Fruit fly (Drosophila melanogaster) whole organism, embryonic: ENCODE results near the gene CG7728.

Experiments
- Abd-B ChIP-seq: fragments of 200-800 bp; sonication (Bioruptor generic); optimal IDR thresholded peaks from 2 replicates; lab custom pipeline; 2018; ENCODE audit warnings: missing biosample characterization, mild to moderate bottlenecking, missing genetic modification characterization, moderate library complexity
- Aef1 ChIP-seq: fragments of 200-800 bp; sonication (Bioruptor generic); IDR thresholded peaks from 3 replicates; pipeline ENCODE4 v1.3.6; 2022; ENCODE audit warnings: missing biosample characterization, missing genetic modification characterization
- Antp ChIP-seq: fragments of 200-800 bp; sonication (Bioruptor generic); optimal IDR thresholded peaks from 3 replicates; lab custom pipeline; 2016; ENCODE audit warnings: missing biosample characterization, missing genetic modification characterization
- Asciz ChIP-seq: fragments of 200-800 bp; sonication (Bioruptor generic); optimal IDR thresholded peaks from 2 replicates; lab custom pipeline; 2017; ENCODE audit warnings: missing biosample characterization, mild to moderate bottlenecking, missing genetic modification characterization, missing genetic modification reagents
- Atf6 ChIP-seq: fragments of 200-800 bp; sonication (Bioruptor generic); IDR thresholded peaks from 2 replicates; pipeline ENCODE4 v1.3.6; 2022; ENCODE audit warnings: missing biosample characterization, missing genetic modification characterization
- B-H1 ChIP-seq: fragments of 200-800 bp; sonication (Bioruptor generic); IDR thresholded peaks from 3 replicates; pipeline ENCODE4 v1.3.6; 2022; ENCODE audit warnings: missing biosample characterization, missing genetic modification characterization
- CG10147 ChIP-seq: fragments of 200-800 bp; sonication (Bioruptor generic); optimal IDR thresholded peaks from 2 replicates; lab custom pipeline; 2019; ENCODE audit warnings: missing biosample characterization, mild to moderate bottlenecking, missing genetic modification characterization, moderate library complexity
- CG10431 ChIP-seq: fragments of 200-800 bp; sonication (Bioruptor generic); optimal IDR thresholded peaks from 3 replicates; lab custom pipeline; 2018; ENCODE audit warnings: missing biosample characterization, mild to moderate bottlenecking, missing genetic modification characterization
- CG11398 ChIP-seq: fragments of 200-800 bp; sonication (Bioruptor generic); optimal IDR thresholded peaks from 2 replicates; lab custom pipeline; 2016; ENCODE audit warnings: missing biosample characterization, missing genetic modification characterization
- CG1233 ChIP-seq: fragments of 200-800 bp; sonication (Bioruptor generic); optimal IDR thresholded peaks from 4 replicates; lab custom pipeline; 2018; ENCODE audit warnings: missing biosample characterization, mild to moderate bottlenecking, missing genetic modification characterization
- CG12942 ChIP-seq: fragments of 200-800 bp; sonication (Bioruptor generic); optimal IDR thresholded peaks from 3 replicates; lab custom pipeline; 2016; ENCODE audit warnings: missing biosample characterization, missing genetic modification characterization
- CG13424 ChIP-seq: fragments of 200-800 bp; sonication (Bioruptor generic); optimal IDR thresholded peaks from 2 replicates; lab custom pipeline; 2019; ENCODE audit warnings: missing biosample characterization, mild to moderate bottlenecking, missing genetic modification characterization, moderate library complexity
- CG15601 ChIP-seq: fragments of 200-800 bp; sonication (Bioruptor generic); optimal IDR thresholded peaks from 3 replicates; lab custom pipeline; 2019; ENCODE audit warnings: missing biosample characterization, mild to moderate bottlenecking, missing genetic modification characterization, moderate library complexity
- CG17186 ChIP-seq: fragments of 200-800 bp; sonication (Bioruptor generic); optimal IDR thresholded peaks from 3 replicates; lab custom pipeline; 2017; ENCODE audit warnings: missing biosample characterization, missing genetic modification reagents, missing genetic modification characterization
- CG17802 ChIP-seq: fragments of 200-800 bp; sonication (Bioruptor generic); optimal IDR thresholded peaks from 2 replicates; lab custom pipeline; 2018; ENCODE audit warnings: missing biosample characterization, mild to moderate bottlenecking, missing genetic modification characterization, moderate library complexity
- CG2129 ChIP-seq: fragments of 200-800 bp; sonication (Bioruptor generic); IDR thresholded peaks from 2 replicates; pipeline ENCODE4 v1.3.6; 2022; ENCODE audit warnings: missing biosample characterization, missing genetic modification characterization; ENCODE audit not compliant: partially characterized antibody
- CG2712 ChIP-seq: fragments of 200-800 bp; optimal IDR thresholded peaks from 3 replicates; lab custom pipeline; 2019; ENCODE audit warnings: missing biosample characterization, mild to moderate bottlenecking, missing genetic modification characterization, moderate library complexity
- CG34376 ChIP-seq: fragments of 200-800 bp; sonication (Bioruptor generic); optimal IDR thresholded peaks from 2 replicates; lab custom pipeline; 2018; ENCODE audit warnings: missing biosample characterization, mild to moderate bottlenecking, missing genetic modification characterization
- CG4707 ChIP-seq: fragments of 200-800 bp; sonication (Bioruptor generic); optimal IDR thresholded peaks from 2 replicates; lab custom pipeline; 2018; ENCODE audit warnings: missing biosample characterization, mild to moderate bottlenecking, missing genetic modification characterization, moderate library complexity
- CG4820 ChIP-seq: fragments of 200-800 bp; sonication (Bioruptor generic); optimal IDR thresholded peaks from 3 replicates; lab custom pipeline; 2016; ENCODE audit warnings: missing biosample characterization, missing genetic modification characterization
- CG7963 ChIP-seq: fragments of 200-800 bp; sonication (Bioruptor generic); IDR thresholded peaks from 3 replicates; pipeline ENCODE4 v1.3.6; 2022; ENCODE audit warnings: missing biosample characterization, missing genetic modification characterization; ENCODE audit not compliant: partially characterized antibody
- CG9876 ChIP-seq: fragments of 200-800 bp; sonication (Bioruptor generic); optimal IDR thresholded peaks from 2 replicates; lab custom pipeline; 2016; ENCODE audit warnings: missing biosample characterization, missing genetic modification characterization
- Dip2 ChIP-seq: fragments of 200-800 bp; sonication (Bioruptor generic); IDR thresholded peaks from 2 replicates; pipeline ENCODE4 v1.3.6; 2022; ENCODE audit warnings: missing biosample characterization, missing genetic modification characterization
- Doc3 ChIP-seq: fragments of 200-800 bp; sonication (Bioruptor generic); IDR thresholded peaks from 3 replicates; pipeline ENCODE4 v1.3.6; 2022; ENCODE audit warnings: missing biosample characterization, missing genetic modification characterization; ENCODE audit not compliant: partially characterized antibody
- Max ChIP-seq: fragments of 200-800 bp; sonication (Bioruptor generic); optimal IDR thresholded peaks from 2 replicates; lab custom pipeline; 2016; ENCODE audit warnings: missing biosample characterization, mild to moderate bottlenecking, missing genetic modification characterization
- Med ChIP-seq: fragments of 200-800 bp; sonication (Bioruptor generic); peaks from one replicate; lab custom pipeline; 2016; ENCODE audit warnings: missing biosample characterization, missing genetic modification characterization, mild to moderate bottlenecking, inconsistent platforms, moderate library complexity
- Nf-YB ChIP-seq: fragments of 200-800 bp; sonication (Bioruptor generic); optimal IDR thresholded peaks from 3 replicates; lab custom pipeline; 2019; ENCODE audit warnings: missing biosample characterization, mild to moderate bottlenecking, missing genetic modification characterization, moderate library complexity
- Oaz ChIP-seq: fragments of 200-800 bp; sonication (Bioruptor generic); IDR thresholded peaks from 2 replicates; pipeline ENCODE4 v1.3.6; 2022; ENCODE audit warnings: missing biosample characterization, missing genetic modification characterization
- PHDP ChIP-seq: fragments of 200-800 bp; sonication (Bioruptor generic); optimal IDR thresholded peaks from 3 replicates; lab custom pipeline; 2018; ENCODE audit warnings: missing biosample characterization, mild to moderate bottlenecking, missing genetic modification characterization, moderate library complexity
- Pdp1 ChIP-seq, 2 experiments: fragments of 200-800 bp; sonication (Bioruptor generic); optimal IDR thresholded peaks; 3 replicates each; lab custom pipeline; 2016; ENCODE audit warnings: missing biosample characterization in 2 of 2, missing genetic modification characterization in 2 of 2, mild to moderate bottlenecking in 1 of 2, moderate library complexity in 1 of 2
- Rfx ChIP-seq: fragments of 200-800 bp; sonication (Bioruptor generic); IDR thresholded peaks from 2 replicates; pipeline ENCODE4 v1.3.6; 2022; ENCODE audit warnings: missing biosample characterization, missing genetic modification characterization
- Xbp1 ChIP-seq: fragments of 200-800 bp; sonication (Bioruptor generic); optimal IDR thresholded peaks from 3 replicates; lab custom pipeline; 2016; ENCODE audit warnings: missing biosample characterization, mild to moderate bottlenecking, missing genetic modification characterization
- Xrp1 ChIP-seq: fragments of 200-800 bp; sonication (Bioruptor generic); IDR thresholded peaks from 2 replicates; pipeline ENCODE4 v1.3.6; 2022; ENCODE audit warnings: missing biosample characterization, missing genetic modification characterization
- abd-A ChIP-seq: fragments of 200-800 bp; sonication (Bioruptor generic); optimal IDR thresholded peaks from 3 replicates; lab custom pipeline; 2019; ENCODE audit warnings: missing biosample characterization, mild to moderate bottlenecking, missing genetic modification characterization, moderate library complexity
- al ChIP-seq: fragments of 200-800 bp; sonication (Bioruptor generic); IDR thresholded peaks from 2 replicates; pipeline ENCODE4 v1.3.6; 2022; ENCODE audit warnings: missing biosample characterization, missing genetic modification characterization
- ato ChIP-seq: fragments of 200-800 bp; sonication (Bioruptor generic); IDR thresholded peaks from 2 replicates; pipeline ENCODE4 v1.3.6; 2022; ENCODE audit warnings: missing biosample characterization, missing genetic modification characterization; ENCODE audit not compliant: partially characterized antibody
- bab2 ChIP-seq: fragments of 200-800 bp; sonication (Bioruptor generic); optimal IDR thresholded peaks from 2 replicates; lab custom pipeline; 2016; ENCODE audit warnings: missing biosample characterization, missing genetic modification characterization
- ci ChIP-seq: fragments of 200-800 bp; sonication (Bioruptor generic); IDR thresholded peaks from 3 replicates; pipeline ENCODE4 v1.3.6; 2022; ENCODE audit warnings: missing biosample characterization, missing genetic modification characterization
- crc ChIP-seq: fragments of 200-800 bp; sonication (Bioruptor generic); optimal IDR thresholded peaks from 2 replicates; lab custom pipeline; 2016; ENCODE audit warnings: missing biosample characterization, missing genetic modification characterization
- cwo ChIP-seq: fragments of 200-800 bp; sonication (Bioruptor generic); optimal IDR thresholded peaks from 3 replicates; lab custom pipeline; 2017; ENCODE audit warnings: missing biosample characterization, missing genetic modification characterization, mild to moderate bottlenecking, moderate library complexity, missing genetic modification reagents
- dmrt11E ChIP-seq: fragments of 200-800 bp; sonication (Bioruptor generic); optimal IDR thresholded peaks from 3 replicates; lab custom pipeline; 2018; ENCODE audit warnings: missing biosample characterization, mild to moderate bottlenecking, missing genetic modification characterization, moderate library complexity
- dpn ChIP-seq, 2 experiments: fragments of 200-800 bp; sonication (Bioruptor generic); optimal IDR thresholded peaks; 3 replicates each; lab custom pipeline; 2016; ENCODE audit warnings: missing biosample characterization in 2 of 2, missing genetic modification characterization in 2 of 2
- gcm ChIP-seq: fragments of 200-800 bp; sonication (Bioruptor generic); optimal IDR thresholded peaks from 2 replicates; lab custom pipeline; 2019; ENCODE audit warnings: missing biosample characterization, mild to moderate bottlenecking, missing genetic modification characterization, moderate library complexity
- gsb-n ChIP-seq: fragments of 200-800 bp; sonication (Bioruptor generic); optimal IDR thresholded peaks from 3 replicates; lab custom pipeline; 2018; ENCODE audit warnings: missing biosample characterization, mild to moderate bottlenecking, missing genetic modification characterization
- lmd ChIP-seq: fragments of 200-800 bp; sonication (Bioruptor generic); IDR thresholded peaks from 2 replicates; pipeline ENCODE4 v1.3.6; 2022; ENCODE audit warnings: missing biosample characterization, missing genetic modification characterization
- maf-S ChIP-seq: fragments of 200-800 bp; sonication (Bioruptor generic); optimal IDR thresholded peaks from 2 replicates; lab custom pipeline; 2016; ENCODE audit warnings: missing biosample characterization, missing genetic modification characterization
- peb ChIP-seq: fragments of 200-800 bp; sonication (Bioruptor generic); IDR thresholded peaks from 2 replicates; pipeline ENCODE4 v1.3.6; 2022; ENCODE audit warnings: missing biosample characterization, missing genetic modification characterization
- sna ChIP-seq: fragments of 200-800 bp; sonication (Bioruptor generic); IDR thresholded peaks from 2 replicates; pipeline ENCODE4 v1.3.6; 2022; ENCODE audit warnings: missing biosample characterization, missing genetic modification characterization; ENCODE audit not compliant: partially characterized antibody
- stwl ChIP-seq: fragments of 200-800 bp; sonication (Bioruptor generic); optimal IDR thresholded peaks from 3 replicates; lab custom pipeline; 2018; ENCODE audit warnings: missing biosample characterization, mild to moderate bottlenecking, missing genetic modification characterization, moderate library complexity
- sug ChIP-seq: fragments of 200-800 bp; optimal IDR thresholded peaks from 2 replicates; lab custom pipeline; 2019; ENCODE audit warnings: missing biosample characterization, mild to moderate bottlenecking, missing genetic modification characterization, moderate library complexity
- tap ChIP-seq: fragments of 200-800 bp; optimal IDR thresholded peaks from 3 replicates; lab custom pipeline; 2019; ENCODE audit warnings: missing biosample characterization, mild to moderate bottlenecking, missing genetic modification characterization, moderate library complexity
- ttk ChIP-seq: fragments of 200-800 bp; sonication (Bioruptor generic); IDR thresholded peaks from 2 replicates; pipeline ENCODE4 v2.1.2; 2022; ENCODE audit warnings: missing biosample characterization, missing genetic modification characterization

Gene CG7728

dm6 chr3L:17005415-17005796, 10.9 kb upstream of the CG7728 start:
- TF ChIP-seq CG7963 (no peak), CG9876 (GFP tag; lab: Kevin White, UChicago) (no peak), gsb-n (no peak), tap (tag; lab: Kevin White, UChicago) (no peak), sug (tag; lab: Kevin White, UChicago) (peak; percentile 11), Oaz (no peak), cwo (GFP tag; lab: Kevin White, UChicago) (no peak), CG11398 (GFP tag; lab: Kevin White, UChicago) (no peak), Xbp1 (GFP tag; lab: Kevin White, UChicago) (no peak), PHDP (tag; lab: Kevin White, UChicago) (no peak), Xrp1 (GFP tag; lab: Robert Waterston, UW) (no peak), Abd-B (GFP tag; lab: Kevin White, UChicago) (no peak), Pdp1 (GFP tag; optimal IDR thresholded peaks at IDR 0.05; lab: Kevin White, UChicago) (peak in 1 of 2 experiments; percentile 39), ato (no peak), Doc3 (no peak), dmrt11E (tag; lab: Kevin White, UChicago) (no peak), CG2129 (GFP tag; lab: Robert Waterston, UW) (no peak), ttk (GFP tag; lab: Robert Waterston, UW) (no peak), Dip2 (GFP tag; lab: Robert Waterston, UW) (no peak), maf-S (GFP tag; lab: Kevin White, UChicago) (no peak), CG12942 (no peak), stwl (tag; lab: Kevin White, UChicago) (peak; percentile 4), CG4707 (GFP tag; lab: Kevin White, UChicago) (no peak), Med (no peak), CG34376 (GFP tag; lab: Kevin White, UChicago) (peak; percentile 65), Asciz (no peak), al (GFP tag; lab: Robert Waterston, UW) (no peak), Max (no peak), CG17802 (tag; lab: Kevin White, UChicago) (no peak), Rfx (GFP tag; lab: Robert Waterston, UW) (0 out of 2 replicates have a peak, but pooled peaks have one; percentile 5), CG2712 (tag; lab: Kevin White, UChicago) (no peak), CG15601 (tag; lab: Kevin White, UChicago) (no peak)
- TF ChIP-seq, all 482 proteins: peak for 5

- TF ChIP-seq CG10147 (GFP tag; lab: Kevin White, UChicago) (no peak), sna (no peak), Nf-YB (no peak), lmd (GFP tag; lab: Robert Waterston, UW) (peak; percentile 30; the same call in 1 of the 2 replicates), Aef1 (GFP tag; lab: Robert Waterston, UW) (peak; percentile 41; the same call in 1 of the 3 replicates), CG10431 (GFP tag; lab: Kevin White, UChicago) (no peak), CG4820 (GFP tag; lab: Kevin White, UChicago) (no peak), gcm (no peak), PHDP (tag; lab: Kevin White, UChicago) (no peak), dpn (GFP tag; optimal IDR thresholded peaks at IDR 0.05; lab: Kevin White, UChicago) (no peak), CG1233 (GFP tag; lab: Kevin White, UChicago) (no peak), abd-A (tag; lab: Kevin White, UChicago) (no peak), peb (GFP tag; lab: Robert Waterston, UW) (no peak), ci (GFP tag; lab: Robert Waterston, UW) (0 out of 3 replicates have a peak, but pooled peaks have one; percentile 10), crc (GFP tag; lab: Kevin White, UChicago) (no peak), bab2 (GFP tag; lab: Kevin White, UChicago) (no peak), CG13424 (tag; lab: Kevin White, UChicago) (no peak), Antp (GFP tag; lab: Kevin White, UChicago) (peak; percentile 10), CG17186 (GFP tag; lab: Kevin White, UChicago) (no peak), Atf6 (GFP tag; lab: Robert Waterston, UW) (no peak), B-H1 (GFP tag; lab: Robert Waterston, UW) (peak; percentile 11; the same call in 1 of the 3 replicates)
Observed at dm6 chr3L:17006250-17006693, 10.1 kb upstream of the CG7728 start.
